Fruit fly (Drosophila melanogaster) whole organism, prepupa: ENCODE results near the gene CG33108.
A peak's percentile ranks its signal among the peaks of the same experiment; 100 is the strongest.

Experiments used
- Blimp-1 ChIP-seq: fragments of 200-800 bp; sonication (Bioruptor generic); optimal IDR thresholded peaks from 3 replicates; lab custom pipeline; 2017; ENCODE audit warnings: missing biosample characterization, missing genetic modification characterization, mild to moderate bottlenecking, moderate library complexity, missing genetic modification reagents
- CG10631 ChIP-seq: fragments of 200-800 bp; sonication (Bioruptor generic); optimal IDR thresholded peaks from 2 replicates; lab custom pipeline; 2016; ENCODE audit warnings: missing biosample characterization, missing genetic modification characterization
- CG10669 ChIP-seq: fragments of 200-800 bp; sonication (Bioruptor generic); optimal IDR thresholded peaks from 3 replicates; lab custom pipeline; 2018; ENCODE audit warnings: missing biosample characterization, mild to moderate bottlenecking, missing genetic modification characterization, moderate library complexity
- CG11294 ChIP-seq: fragments of 200-800 bp; sonication (Bioruptor generic); IDR thresholded peaks from 2 replicates; pipeline ENCODE4 v1.3.6; 2022; ENCODE audit warnings: missing biosample characterization, missing genetic modification characterization
- CG11762 ChIP-seq: fragments of 200-800 bp; sonication (Bioruptor generic); optimal IDR thresholded peaks from 3 replicates; lab custom pipeline; 2016; ENCODE audit warnings: missing biosample characterization, missing genetic modification characterization; ENCODE audit not compliant: insufficient read depth
- CG11902 ChIP-seq: fragments of 200-800 bp; sonication (Bioruptor generic); optimal IDR thresholded peaks from 3 replicates; lab custom pipeline; 2016; ENCODE audit warnings: missing biosample characterization, missing genetic modification characterization
- CG16779 ChIP-seq: fragments of 200-800 bp; sonication (Bioruptor generic); optimal IDR thresholded peaks from 3 replicates; lab custom pipeline; 2017; ENCODE audit warnings: missing biosample characterization, mild to moderate bottlenecking, missing genetic modification characterization
- CG3032 ChIP-seq: fragments of 200-800 bp; optimal IDR thresholded peaks from 2 replicates; lab custom pipeline; 2019; ENCODE audit warnings: missing biosample characterization, mild to moderate bottlenecking, missing genetic modification characterization, moderate library complexity
- CG31627 ChIP-seq: fragments of 200-800 bp; sonication (Bioruptor generic); optimal IDR thresholded peaks from 3 replicates; lab custom pipeline; 2016; ENCODE audit warnings: missing biosample characterization, missing genetic modification characterization
- CG34406 ChIP-seq: fragments of 200-800 bp; sonication (Bioruptor generic); optimal IDR thresholded peaks from 3 replicates; lab custom pipeline; 2016; ENCODE audit warnings: missing biosample characterization, missing genetic modification characterization
- CG4318 ChIP-seq: fragments of 200-800 bp; sonication (Bioruptor generic); optimal IDR thresholded peaks from 3 replicates; lab custom pipeline; 2017; ENCODE audit warnings: missing biosample characterization, mild to moderate bottlenecking, missing genetic modification characterization
- CG6163 ChIP-seq: fragments of 200-800 bp; sonication (Bioruptor generic); IDR thresholded peaks from 3 replicates; pipeline ENCODE4 v1.3.6; 2022; ENCODE audit warnings: missing biosample characterization, missing genetic modification characterization
- CG6276 ChIP-seq: fragments of 200-800 bp; sonication (Bioruptor generic); optimal IDR thresholded peaks from 2 replicates; lab custom pipeline; 2017; ENCODE audit warnings: missing biosample characterization, mild to moderate bottlenecking, missing genetic modification characterization
- CG6792 ChIP-seq: fragments of 200-800 bp; sonication (Bioruptor generic); optimal IDR thresholded peaks from 3 replicates; lab custom pipeline; 2016; ENCODE audit warnings: missing biosample characterization, missing genetic modification characterization
- CG6808 ChIP-seq: fragments of 200-800 bp; sonication (Bioruptor generic); optimal IDR thresholded peaks from 3 replicates; lab custom pipeline; 2017; ENCODE audit warnings: missing biosample characterization, missing genetic modification characterization, mild to moderate bottlenecking, moderate library complexity, missing genetic modification reagents
- CG6854 ChIP-seq: fragments of 200-800 bp; sonication (Bioruptor generic); optimal IDR thresholded peaks from 2 replicates; lab custom pipeline; 2017; ENCODE audit warnings: missing biosample characterization, mild to moderate bottlenecking, missing genetic modification characterization
- CG7368 ChIP-seq: fragments of 200-800 bp; sonication (Bioruptor generic); optimal IDR thresholded peaks from 3 replicates; lab custom pipeline; 2016; ENCODE audit warnings: missing biosample characterization, missing genetic modification characterization
- CG8119 ChIP-seq: fragments of 200-800 bp; sonication (Bioruptor generic); IDR thresholded peaks from 3 replicates; pipeline ENCODE4 v1.3.6; 2022; ENCODE audit warnings: missing biosample characterization, missing genetic modification characterization
- CG8319 ChIP-seq: fragments of 200-800 bp; sonication (Bioruptor generic); optimal IDR thresholded peaks from 3 replicates; lab custom pipeline; 2016; ENCODE audit warnings: missing biosample characterization, missing genetic modification characterization
- CG8632 ChIP-seq: fragments of 200-800 bp; sonication (Bioruptor generic); optimal IDR thresholded peaks from 3 replicates; lab custom pipeline; 2016; ENCODE audit warnings: missing biosample characterization, missing genetic modification characterization
- Eip75B ChIP-seq: fragments of 200-800 bp; sonication (Bioruptor generic); optimal IDR thresholded peaks from 3 replicates; lab custom pipeline; 2016; ENCODE audit warnings: missing biosample characterization, missing genetic modification characterization
- Eip78C ChIP-seq: fragments of 200-800 bp; sonication (Bioruptor generic); peaks from one replicate; lab custom pipeline; 2016; ENCODE audit warnings: missing biosample characterization, missing genetic modification characterization
- Eip93F ChIP-seq: fragments of 200-800 bp; sonication (Bioruptor generic); optimal IDR thresholded peaks from 2 replicates; lab custom pipeline; 2016; ENCODE audit warnings: missing biosample characterization, mild to moderate bottlenecking, missing genetic modification characterization
- Ets21C ChIP-seq: fragments of 200-800 bp; sonication (Bioruptor generic); optimal IDR thresholded peaks from 3 replicates; lab custom pipeline; 2016; ENCODE audit warnings: missing biosample characterization, missing genetic modification characterization
- Ets96B ChIP-seq: fragments of 200-800 bp; optimal IDR thresholded peaks from 2 replicates; lab custom pipeline; 2019; ENCODE audit warnings: missing biosample characterization, mild to moderate bottlenecking, missing genetic modification characterization, moderate library complexity
- Gug ChIP-seq: fragments of 200-800 bp; sonication (Bioruptor generic); IDR thresholded peaks from 2 replicates; pipeline ENCODE4 v1.3.6; 2022; ENCODE audit warnings: missing biosample characterization, missing genetic modification characterization
- Hr39 ChIP-seq: fragments of 200-800 bp; sonication (Bioruptor generic); optimal IDR thresholded peaks from 2 replicates; lab custom pipeline; 2016; ENCODE audit warnings: missing biosample characterization, missing genetic modification characterization
- Hr4 ChIP-seq: fragments of 200-800 bp; sonication (Bioruptor generic); optimal IDR thresholded peaks from 3 replicates; lab custom pipeline; 2016; ENCODE audit warnings: missing biosample characterization, missing genetic modification characterization
- OdsH ChIP-seq: fragments of 200-800 bp; sonication (Bioruptor generic); optimal IDR thresholded peaks from 3 replicates; lab custom pipeline; 2016; ENCODE audit warnings: missing biosample characterization, missing genetic modification characterization
- Smox ChIP-seq: fragments of 200-800 bp; sonication (Bioruptor generic); optimal IDR thresholded peaks from 3 replicates; lab custom pipeline; 2016; ENCODE audit warnings: missing biosample characterization, missing genetic modification characterization
- Sox102F ChIP-seq: fragments of 200-800 bp; sonication (Bioruptor generic); optimal IDR thresholded peaks from 2 replicates; lab custom pipeline; 2016; ENCODE audit warnings: missing biosample characterization, mild to moderate bottlenecking, missing genetic modification characterization
- Sox14 ChIP-seq: fragments of 200-800 bp; sonication (Bioruptor generic); optimal IDR thresholded peaks from 3 replicates; lab custom pipeline; 2016; ENCODE audit warnings: missing biosample characterization, missing genetic modification characterization
- Sox15 ChIP-seq: fragments of 200-800 bp; sonication (Bioruptor generic); optimal IDR thresholded peaks from 3 replicates; lab custom pipeline; 2016; ENCODE audit warnings: missing biosample characterization, missing genetic modification characterization
- cyc ChIP-seq: fragments of 200-800 bp; sonication (Bioruptor generic); optimal IDR thresholded peaks from 3 replicates; lab custom pipeline; 2016; ENCODE audit warnings: missing biosample characterization, missing genetic modification characterization
- dac ChIP-seq: fragments of 200-800 bp; sonication (Bioruptor generic); optimal IDR thresholded peaks from 2 replicates; lab custom pipeline; 2017; ENCODE audit warnings: missing biosample characterization, mild to moderate bottlenecking, missing genetic modification characterization
- dsx ChIP-seq: fragments of 200-800 bp; optimal IDR thresholded peaks from 3 replicates; lab custom pipeline; 2019; ENCODE audit warnings: missing biosample characterization, mild to moderate bottlenecking, missing genetic modification characterization, moderate library complexity; ENCODE audit not compliant: poor library complexity, severe bottlenecking
- eg ChIP-seq: fragments of 200-800 bp; sonication (Bioruptor generic); IDR thresholded peaks from 3 replicates; pipeline ENCODE4 v1.3.6; 2022; ENCODE audit warnings: missing biosample characterization, missing genetic modification characterization
- esn ChIP-seq: fragments of 200-800 bp; sonication (Bioruptor generic); optimal IDR thresholded peaks from 2 replicates; lab custom pipeline; 2016; ENCODE audit warnings: missing biosample characterization, mild to moderate bottlenecking, missing genetic modification characterization, moderate library complexity
- fd59A ChIP-seq: fragments of 200-800 bp; sonication (Bioruptor generic); optimal IDR thresholded peaks from 2 replicates; lab custom pipeline; 2017; ENCODE audit warnings: missing biosample characterization, mild to moderate bottlenecking, missing genetic modification characterization, missing genetic modification reagents
- fd85E ChIP-seq: fragments of 200-800 bp; sonication (Bioruptor generic); optimal IDR thresholded peaks from 3 replicates; lab custom pipeline; 2016; ENCODE audit warnings: missing biosample characterization, missing genetic modification characterization
- lz ChIP-seq: fragments of 200-800 bp; sonication (Bioruptor generic); optimal IDR thresholded peaks from 3 replicates; lab custom pipeline; 2016; ENCODE audit warnings: missing biosample characterization, missing genetic modification characterization
- net ChIP-seq: fragments of 200-800 bp; sonication (Bioruptor generic); optimal IDR thresholded peaks from 3 replicates; lab custom pipeline; 2016; ENCODE audit warnings: missing biosample characterization, missing genetic modification characterization
- salr ChIP-seq, 2 experiments: fragments of 200-800 bp; sonication (Bioruptor generic); optimal IDR thresholded peaks; 3 replicates each; lab custom pipeline; 2016 to 2018; ENCODE audit warnings: missing biosample characterization in 2 of 2, missing genetic modification characterization in 2 of 2, mild to moderate bottlenecking in 1 of 2
- spab ChIP-seq: fragments of 200-800 bp; sonication (Bioruptor generic); optimal IDR thresholded peaks from 2 replicates; lab custom pipeline; 2017; ENCODE audit warnings: missing biosample characterization, mild to moderate bottlenecking, missing genetic modification characterization, missing genetic modification reagents
- ss ChIP-seq, 2 experiments: fragments of 200-800 bp; sonication (Bioruptor generic); optimal IDR thresholded peaks; 2 replicates in 1 of 2; 3 replicates in 1 of 2; lab custom pipeline; 2017 to 2018; ENCODE audit warnings: mild to moderate bottlenecking in 2 of 2, missing biosample characterization in 2 of 2, missing genetic modification characterization in 2 of 2, moderate library complexity in 1 of 2
- svp ChIP-seq: fragments of 200-800 bp; sonication (Bioruptor generic); peaks from one replicate; lab custom pipeline; 2016; ENCODE audit warnings: missing biosample characterization, missing genetic modification characterization

The CG33108 gene

DNA sequence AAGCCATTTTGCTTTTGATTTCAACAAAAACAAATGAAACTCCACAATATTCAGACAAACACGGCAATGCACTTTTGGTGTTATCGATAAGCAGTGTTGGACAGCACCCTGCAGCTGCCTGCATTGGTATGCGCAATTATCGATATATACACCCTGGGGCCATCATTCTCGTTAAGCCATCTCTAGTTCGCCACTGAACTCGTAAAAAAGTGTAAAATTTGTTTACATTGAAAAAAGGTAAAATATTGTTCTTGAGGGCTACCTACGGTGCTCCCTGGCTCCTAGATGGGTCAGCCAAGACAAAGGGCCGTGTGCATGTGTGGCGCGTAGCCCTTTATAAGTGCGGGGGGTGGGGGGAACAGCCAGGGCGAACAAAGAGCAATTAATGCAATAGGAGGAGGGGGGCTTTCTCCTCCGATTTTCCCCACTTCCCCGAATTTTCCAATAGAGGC, 9.0 kb upstream of the CG33108 start, which contains the start of the genes CG13603 and CG5902:
TSS of gene CG13603 (minus strand) at position 91 of the 452 bp plus-strand sequence.
TSS of gene CG5902 (plus strand) at position 164 of the 452 bp plus-strand sequence.
- TF ChIP-seq CG8319 (GFP tag; lab: Kevin White, UChicago) (no peak), esn (GFP tag; lab: Kevin White, UChicago) (peak; percentile 61), cyc (GFP tag; lab: Kevin White, UChicago) (peak; percentile 57), Hr4 (GFP tag; lab: Kevin White, UChicago) (no peak), CG6276 (no peak), Sox14 (GFP tag; lab: Kevin White, UChicago) (peak; percentile 96), CG6808 (peak; percentile 40), Smox (GFP tag; lab: Kevin White, UChicago) (no peak), Ets21C (GFP tag; lab: Kevin White, UChicago) (no peak), CG4318 (no peak), ss (GFP tag; optimal IDR thresholded peaks at IDR 0.05; lab: Kevin White, UChicago) (peak in 1 of 2 experiments; percentile 72), Hr39 (GFP tag; lab: Kevin White, UChicago) (no peak), Sox102F (no peak), eg (no peak), CG11762 (no peak), Gug (GFP tag; lab: Robert Waterston, UW) (no peak), CG8632 (no peak), CG3032 (tag; lab: Kevin White, UChicago) (no peak), spab (peak; percentile 31), net (GFP tag; lab: Kevin White, UChicago) (peak; percentile 28), Eip78C (GFP tag; lab: Kevin White, UChicago) (no peak), CG10669 (GFP tag; lab: Kevin White, UChicago) (no peak), CG11902 (GFP tag; lab: Kevin White, UChicago) (no peak), CG6854 (GFP tag; lab: Kevin White, UChicago) (peak; percentile 45), Sox15 (no peak), fd59A (no peak), CG11294 (no peak), Ets96B (tag; lab: Kevin White, UChicago) (peak; percentile 11), CG34406 (peak; percentile 34), CG31627 (no peak), CG8119 (GFP tag; lab: Robert Waterston, UW) (no peak), dsx (GFP tag; lab: Kevin White, UChicago) (peak; percentile 36), CG10631 (GFP tag; lab: Kevin White, UChicago) (no peak), CG7368 (GFP tag; lab: Kevin White, UChicago) (peak; percentile 26), CG6792 (peak; percentile 29), CG6163 (GFP tag; lab: Robert Waterston, UW) (peak; percentile 69; the same call in 1 of the 3 replicates), salr (GFP tag; optimal IDR thresholded peaks at IDR 0.05; lab: Kevin White, UChicago) (no peak), Eip75B (no peak), svp (GFP tag; lab: Kevin White, UChicago) (peak; percentile 79), dac (GFP tag; lab: Kevin White, UChicago) (no peak), lz (GFP tag; lab: Kevin White, UChicago) (no peak)

DNA sequence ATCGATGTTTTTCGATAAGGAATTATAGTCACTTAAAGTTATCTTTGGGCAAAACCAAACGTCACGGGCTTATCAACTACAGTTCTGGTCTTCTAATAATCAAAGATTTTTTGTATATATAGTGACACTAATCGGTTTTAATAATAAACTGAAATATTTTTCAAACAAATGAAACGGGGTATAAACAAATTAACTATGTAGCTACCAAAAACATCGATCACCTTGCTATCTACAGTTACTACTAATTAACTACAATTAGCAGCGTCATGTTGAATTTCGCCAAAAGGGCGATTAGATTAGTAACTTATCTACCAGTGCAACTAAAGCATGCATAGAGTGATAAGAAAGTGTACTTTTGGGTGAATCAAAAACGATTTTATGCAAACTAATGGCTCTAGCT, 4.1 kb upstream of the CG33108 start:
- TF ChIP-seq CG7368 (GFP tag; lab: Kevin White, UChicago) (no peak), Sox14 (GFP tag; lab: Kevin White, UChicago) (no peak), salr (GFP tag; optimal IDR thresholded peaks at IDR 0.05; lab: Kevin White, UChicago) (no peak), CG3032 (tag; lab: Kevin White, UChicago) (no peak), CG8119 (GFP tag; lab: Robert Waterston, UW) (no peak), OdsH (GFP tag; lab: Kevin White, UChicago) (no peak), CG8632 (no peak), Gug (GFP tag; lab: Robert Waterston, UW) (no peak), Eip93F (GFP tag; lab: Kevin White, UChicago) (no peak), fd85E (GFP tag; lab: Kevin White, UChicago) (no peak), CG16779 (tag; lab: Kevin White, UChicago) (no peak), spab (no peak), CG31627 (no peak), Hr39 (GFP tag; lab: Kevin White, UChicago) (no peak), CG6276 (no peak), CG11762 (no peak), Ets21C (GFP tag; lab: Kevin White, UChicago) (no peak), Blimp-1 (no peak), CG10669 (GFP tag; lab: Kevin White, UChicago) (no peak)
- TF ChIP-seq, all 60 proteins: peak for 0
